Worm (Caenorhabditis elegans) whole organism, L3 larva: Measurements from ENCODE around the gene srg-33.

ENCODE experiments used
- R02D3.7 ChIP-seq: fragments of 150-350 bp; optimal IDR thresholded peaks from 2 replicates; lab custom pipeline; 2014; ENCODE audit warnings: missing biosample characterization, missing genetic modification characterization
- aly-2 ChIP-seq: fragments of 150-350 bp; optimal IDR thresholded peaks from 2 replicates; lab custom pipeline; 2014; ENCODE audit warnings: missing biosample characterization, missing genetic modification characterization
- ceh-16 ChIP-seq: sonication (generic microtip); optimal IDR thresholded peaks from 2 replicates; lab custom pipeline; 2017; ENCODE audit warnings: missing biosample characterization, missing genetic modification characterization
- ceh-28 ChIP-seq: fragments of 150-350 bp; optimal IDR thresholded peaks from 2 replicates; lab custom pipeline; 2014; ENCODE audit warnings: missing biosample characterization, missing genetic modification reagents, missing genetic modification characterization
- ceh-82 ChIP-seq: fragments of 150-350 bp; optimal IDR thresholded peaks from 2 replicates; lab custom pipeline; 2014; ENCODE audit warnings: missing biosample characterization, missing genetic modification characterization
- ceh-9 ChIP-seq: sonication (generic microtip); optimal IDR thresholded peaks from 2 replicates; lab custom pipeline; 2018; ENCODE audit warnings: missing biosample characterization, missing genetic modification characterization
- daf-12 ChIP-seq: fragments of 150-350 bp; optimal IDR thresholded peaks from 2 replicates; lab custom pipeline; 2014; ENCODE audit warnings: missing biosample characterization, missing genetic modification reagents, missing genetic modification characterization
- elt-2 ChIP-seq: sonication (generic microtip); optimal IDR thresholded peaks from 2 replicates; lab custom pipeline; 2016; ENCODE audit warnings: missing genetic modification reagents, mild to moderate bottlenecking, missing genetic modification characterization, missing compliant biosample characterization
- eor-1 ChIP-seq, 2 experiments: fragments of 150-350 bp; optimal IDR thresholded peaks; 2 replicates each; lab custom pipeline; 2014 to 2018; ENCODE audit warnings: missing biosample characterization in 2 of 2, missing genetic modification characterization in 2 of 2
- fkh-2 ChIP-seq: fragments of 150-350 bp; optimal IDR thresholded peaks from 2 replicates; lab custom pipeline; 2014; ENCODE audit warnings: missing biosample characterization, missing genetic modification reagents, missing genetic modification characterization
- fos-1 ChIP-seq: fragments of 150-350 bp; optimal IDR thresholded peaks from 2 replicates; lab custom pipeline; 2014; ENCODE audit warnings: missing biosample characterization, missing genetic modification characterization
- hmg-11 ChIP-seq: sonication (generic microtip); optimal IDR thresholded peaks from 2 replicates; lab custom pipeline; 2016; ENCODE audit warnings: missing genetic modification characterization, missing compliant biosample characterization
- jun-1 ChIP-seq: fragments of 150-350 bp; optimal IDR thresholded peaks from 2 replicates; lab custom pipeline; 2014; ENCODE audit warnings: missing biosample characterization, missing genetic modification reagents, missing genetic modification characterization
- lin-15B ChIP-seq: fragments of 150-350 bp; optimal IDR thresholded peaks from 2 replicates; lab custom pipeline; 2014; ENCODE audit warnings: missing biosample characterization, missing genetic modification characterization
- lsy-12 ChIP-seq: sonication (generic microtip); optimal IDR thresholded peaks from 2 replicates; lab custom pipeline; 2016; ENCODE audit warnings: mild to moderate bottlenecking, missing genetic modification characterization, missing compliant biosample characterization
- mdl-1 ChIP-seq: fragments of 150-350 bp; optimal IDR thresholded peaks from 2 replicates; lab custom pipeline; 2014; ENCODE audit warnings: missing biosample characterization, missing genetic modification characterization
- nhr-11 ChIP-seq: fragments of 150-350 bp; optimal IDR thresholded peaks from 2 replicates; lab custom pipeline; 2014; ENCODE audit warnings: missing biosample characterization, missing genetic modification characterization
- nhr-12 ChIP-seq: fragments of 150-350 bp; optimal IDR thresholded peaks from 2 replicates; lab custom pipeline; 2014; ENCODE audit warnings: missing biosample characterization, missing genetic modification characterization
- nhr-23 ChIP-seq: fragments of 150-350 bp; optimal IDR thresholded peaks from 2 replicates; lab custom pipeline; 2014; ENCODE audit warnings: missing biosample characterization, missing genetic modification reagents, missing genetic modification characterization
- nhr-237 ChIP-seq: fragments of 150-350 bp; optimal IDR thresholded peaks from 2 replicates; lab custom pipeline; 2014; ENCODE audit warnings: missing biosample characterization, missing genetic modification characterization
- nhr-28 ChIP-seq: fragments of 150-350 bp; optimal IDR thresholded peaks from 2 replicates; lab custom pipeline; 2014; ENCODE audit warnings: missing biosample characterization, missing genetic modification characterization
- nhr-43 ChIP-seq: sonication (generic microtip); optimal IDR thresholded peaks from 2 replicates; lab custom pipeline; 2016; ENCODE audit warnings: mild to moderate bottlenecking, missing genetic modification characterization, missing compliant biosample characterization; ENCODE audit not compliant: poor library complexity, severe bottlenecking
- nhr-67 ChIP-seq: fragments of 150-350 bp; optimal IDR thresholded peaks from 2 replicates; lab custom pipeline; 2014; ENCODE audit warnings: missing biosample characterization, missing genetic modification characterization
- nhr-76 ChIP-seq: fragments of 150-350 bp; sonication (generic microtip); optimal IDR thresholded peaks from 5 replicates; lab custom pipeline; 2014; ENCODE audit warnings: missing biosample characterization, missing genetic modification characterization
- nhr-77 ChIP-seq: fragments of 150-350 bp; optimal IDR thresholded peaks from 2 replicates; lab custom pipeline; 2014; ENCODE audit warnings: missing biosample characterization, missing genetic modification characterization
- pqm-1 ChIP-seq: fragments of 150-350 bp; optimal IDR thresholded peaks from 2 replicates; lab custom pipeline; 2017; ENCODE audit warnings: missing biosample characterization, missing genetic modification characterization, inconsistent platforms
- sea-2 ChIP-seq: fragments of 150-350 bp; sonication (generic microtip); optimal IDR thresholded peaks from 4 replicates; lab custom pipeline; 2014; ENCODE audit warnings: missing biosample characterization, missing genetic modification reagents, missing genetic modification characterization
- skn-1 ChIP-seq: fragments of 150-350 bp; optimal IDR thresholded peaks from 2 replicates; lab custom pipeline; 2014; ENCODE audit warnings: missing biosample characterization, missing genetic modification characterization
- snpc-4 ChIP-seq: fragments of 150-350 bp; optimal IDR thresholded peaks from 2 replicates; lab custom pipeline; 2014; ENCODE audit warnings: missing biosample characterization, missing genetic modification characterization
- tbx-2 ChIP-seq: sonication (generic microtip); optimal IDR thresholded peaks from 2 replicates; lab custom pipeline; 2016; ENCODE audit warnings: mild to moderate bottlenecking, missing genetic modification characterization, missing compliant biosample characterization
- unc-39 ChIP-seq: sonication (generic microtip); optimal IDR thresholded peaks from 4 replicates; lab custom pipeline; 2017; ENCODE audit warnings: missing biosample characterization, missing genetic modification characterization
- unc-62 ChIP-seq: fragments of 150-350 bp; sonication (generic microtip); optimal IDR thresholded peaks from 4 replicates; lab custom pipeline; 2014; ENCODE audit warnings: missing biosample characterization, missing genetic modification reagents, missing genetic modification characterization
- zag-1 ChIP-seq: fragments of 150-350 bp; optimal IDR thresholded peaks from 2 replicates; lab custom pipeline; 2014; ENCODE audit warnings: missing biosample characterization, missing genetic modification characterization
- ztf-11 ChIP-seq: fragments of 150-350 bp; optimal IDR thresholded peaks from 2 replicates; lab custom pipeline; 2014; ENCODE audit warnings: missing biosample characterization, missing genetic modification characterization

Gene srg-33

ce11 chrV:8306366-8306765 lies 14.5 kb downstream of the srg-33 start, which contains the start of gene W02D7.8:
Gene W02D7.8, minus strand, starts transcription at chrV:8306466.
- TF ChIP-seq R02D3.7 (tag; lab: Kevin White, UChicago) (no peak), eor-1 (tag; optimal IDR thresholded peaks at IDR 0.05; lab: Kevin White, UChicago) (no peak)

- TF ChIP-seq nhr-43 (tag; lab: Kevin White, UChicago) (no peak), hmg-11 (tag; lab: Kevin White, UChicago) (no peak), elt-2 (tag; lab: Kevin White, UChicago) (peak; percentile 81), unc-39 (tag; lab: Kevin White, UChicago) (no peak), nhr-28 (no peak), tbx-2 (tag; lab: Kevin White, UChicago) (no peak), sea-2 (GFP tag; lab: Kevin White, UChicago) (no peak), nhr-77 (tag; lab: Kevin White, UChicago) (no peak), daf-12 (tag; lab: Kevin White, UChicago) (no peak), pqm-1 (peak; percentile 71), unc-62 (GFP tag; lab: Kevin White, UChicago) (no peak)
These were observed 15.1 kb downstream of the srg-33 start for ce11 chrV:8307013-8307412.

- TF ChIP-seq ceh-28 (tag; lab: Kevin White, UChicago) (no peak), pqm-1 (peak; percentile 78), skn-1 (tag; lab: Kevin White, UChicago) (no peak), zag-1 (tag; lab: Kevin White, UChicago) (no peak), sea-2 (GFP tag; lab: Kevin White, UChicago) (no peak), ceh-9 (tag; lab: Kevin White, UChicago) (no peak), R02D3.7 (tag; lab: Kevin White, UChicago) (no peak), aly-2 (tag; lab: Kevin White, UChicago) (no peak), nhr-11 (tag; lab: Kevin White, UChicago) (no peak), elt-2 (tag; lab: Kevin White, UChicago) (peak; percentile 90)
- TF ChIP-seq, all 47 proteins: peak for 2
These were observed 15.8 kb downstream of the srg-33 start, which contains the start of gene clec-218 for ce11 chrV:8307681-8308080. Gene clec-218, plus strand, starts transcription at chrV:8307942.

- TF ChIP-seq fos-1 (no peak), ceh-16 (tag; lab: Kevin White, UChicago) (no peak), nhr-11 (tag; lab: Kevin White, UChicago) (no peak), ceh-82 (tag; lab: Kevin White, UChicago) (no peak), lin-15B (tag; lab: Kevin White, UChicago) (no peak), hmg-11 (tag; lab: Kevin White, UChicago) (no peak), skn-1 (tag; lab: Kevin White, UChicago) (no peak), eor-1 (tag; optimal IDR thresholded peaks at IDR 0.05; lab: Kevin White, UChicago) (no peak), ceh-28 (tag; lab: Kevin White, UChicago) (no peak), unc-62 (GFP tag; lab: Kevin White, UChicago) (no peak), sea-2 (GFP tag; lab: Kevin White, UChicago) (no peak), nhr-76 (tag; lab: Kevin White, UChicago) (no peak), mdl-1 (tag; lab: Kevin White, UChicago) (no peak), jun-1 (tag; lab: Kevin White, UChicago) (no peak), unc-39 (tag; lab: Kevin White, UChicago) (no peak), nhr-237 (no peak), fkh-2 (tag; lab: Kevin White, UChicago) (no peak)
- TF ChIP-seq, all 47 proteins: peak for 0
These were observed 19.3 kb downstream of the srg-33 start, which contains the start of gene W02D7.12 for ce11 chrV:8311210-8311609. Gene W02D7.12, plus strand, starts transcription at chrV:8311510.

- no peak for TF ChIP-seq nhr-23 (tag; lab: Kevin White, UChicago)
- TF ChIP-seq unc-39 (tag; lab: Kevin White, UChicago): no peak
- no peak for TF ChIP-seq lsy-12
- TF ChIP-seq snpc-4 (tag; lab: Kevin White, UChicago): no peak
- TF ChIP-seq nhr-76 (tag; lab: Kevin White, UChicago): no peak
- no peak for TF ChIP-seq nhr-67 (tag; lab: Kevin White, UChicago)
- no peak for TF ChIP-seq lin-15B (tag; lab: Kevin White, UChicago)
- no peak for TF ChIP-seq nhr-28
- no peak for TF ChIP-seq ztf-11 (tag; lab: Kevin White, UChicago)
- TF ChIP-seq ceh-82 (tag; lab: Kevin White, UChicago): no peak
- no peak for TF ChIP-seq nhr-77 (tag; lab: Kevin White, UChicago)
- no peak for TF ChIP-seq skn-1 (tag; lab: Kevin White, UChicago)
- TF ChIP-seq fkh-2 (tag; lab: Kevin White, UChicago): no peak
- no peak for TF ChIP-seq nhr-12 (tag; lab: Kevin White, UChicago)
- TF ChIP-seq sea-2 (GFP tag; lab: Kevin White, UChicago): no peak
- no peak for TF ChIP-seq nhr-43 (tag; lab: Kevin White, UChicago)
These were observed 26.3 kb downstream of the srg-33 start, which contains the start of gene clec-219 for ce11 chrV:8318135-8318534. Gene clec-219, plus strand, starts transcription at chrV:8318435.
